Fruit fly (Drosophila melanogaster): ENCODE measurements around the gene AP-1mu.

Gene AP-1mu

DNA sequence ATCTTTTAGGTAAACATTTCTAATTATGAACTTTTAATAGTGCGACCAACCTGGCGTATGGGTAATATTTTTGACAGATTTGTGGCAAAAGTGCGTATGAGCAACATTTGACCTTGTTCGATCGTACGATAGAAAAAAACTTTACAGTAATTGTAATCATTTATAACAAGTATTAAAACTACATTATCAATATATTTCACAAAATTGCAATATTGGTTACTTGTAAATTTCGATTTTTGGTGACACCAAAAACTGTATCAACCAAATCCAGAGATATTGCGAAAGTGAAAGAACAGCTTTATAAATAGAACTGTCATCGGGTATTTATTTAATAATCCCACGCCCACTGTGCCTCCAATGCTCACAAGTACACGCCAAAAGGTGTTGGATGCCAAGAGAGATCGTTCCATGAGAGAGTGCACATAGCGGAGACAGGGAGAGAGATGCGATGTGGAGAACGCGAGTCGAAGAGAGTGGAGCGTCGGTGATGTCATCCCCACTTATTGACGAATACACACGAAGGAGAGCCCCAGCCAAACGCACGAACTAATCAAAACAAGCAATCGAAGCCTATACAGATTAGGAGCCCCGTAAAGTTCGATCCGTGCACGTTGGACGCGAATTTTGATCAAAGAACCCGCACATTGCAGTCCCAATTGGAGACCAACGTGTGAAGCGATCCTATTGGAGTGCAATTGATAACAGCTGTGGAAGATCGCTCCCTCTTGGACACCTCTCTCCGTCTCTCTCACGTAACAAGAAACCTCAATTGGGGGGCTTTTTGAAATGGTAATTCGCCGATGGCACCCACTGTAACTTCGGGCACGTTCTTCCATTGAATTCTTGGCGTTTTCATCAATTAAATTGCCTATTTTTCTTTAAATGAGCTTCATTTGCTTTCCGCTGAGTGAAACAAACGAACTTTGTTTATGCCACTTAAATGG is 25.9 kb downstream of the AP-1mu start:
- TF ChIP-seq br (GFP tag; optimal IDR thresholded peaks at IDR 0.05) (peak; percentile 97), GATAd (GFP tag; optimal IDR thresholded peaks at IDR 0.05) (peak; percentile 54), dsf (GFP tag; optimal IDR thresholded peaks at IDR 0.05; ENCODE audit: borderline replicate concordance) (peak; percentile 74), fru (GFP tag; optimal IDR thresholded peaks at IDR 0.05) (peak; percentile 98), tai (GFP tag; optimal IDR thresholded peaks at IDR 0.05) (peak; percentile 92), brk (GFP tag; optimal IDR thresholded peaks at IDR 0.05) (peak; percentile 74), CrebA (GFP tag; optimal IDR thresholded peaks at IDR 0.05; ENCODE audit: borderline replicate concordance) (peak; percentile 74), dl (GFP tag; optimal IDR thresholded peaks at IDR 0.05; ENCODE audit: insufficient read depth in 1 of 2, partially characterized antibody in 2 of 2) (peak; percentile 89 to 97), Jra (GFP tag; optimal IDR thresholded peaks at IDR 0.05) (peak; percentile 96), HLH106 (tag; optimal IDR thresholded peaks at IDR 0.05) (peak; percentile 96), N (GFP tag; optimal IDR thresholded peaks at IDR 0.05) (no peak), h (GFP tag; optimal IDR thresholded peaks at IDR 0.05) (peak; percentile 95), OdsH (GFP tag; optimal IDR thresholded peaks at IDR 0.05) (peak; percentile 97), rgr (GFP tag; optimal IDR thresholded peaks at IDR 0.05) (peak; percentile 95), ey (GFP tag; optimal IDR thresholded peaks at IDR 0.05) (peak; percentile 96), jim (GFP tag; optimal IDR thresholded peaks at IDR 0.05) (no peak), CG32264 (GFP tag; optimal IDR thresholded peaks at IDR 0.05) (peak; percentile 82), Hr83 (GFP tag; optimal IDR thresholded peaks at IDR 0.05; ENCODE audit: poor library complexity, severe bottlenecking) (peak; percentile 65), Vsx2 (GFP tag; optimal IDR thresholded peaks at IDR 0.05; ENCODE audit: partially characterized antibody) (peak; percentile 87), dmrt93B (GFP tag; optimal IDR thresholded peaks at IDR 0.05) (peak; percentile 97), lola (GFP tag; optimal IDR thresholded peaks at IDR 0.05) (no peak), Hnf4 (GFP tag; optimal IDR thresholded peaks at IDR 0.05) (peak; percentile 85), sv (GFP tag; optimal IDR thresholded peaks at IDR 0.05) (peak; percentile 79), sage (GFP tag; optimal IDR thresholded peaks at IDR 0.05) (peak; percentile 47), CG9705 (GFP tag; optimal IDR thresholded peaks at IDR 0.05) (peak; percentile 94), Dfd (GFP tag; optimal IDR thresholded peaks at IDR 0.05) (no peak), usp (GFP tag; optimal IDR thresholded peaks at IDR 0.05) (peak; percentile 18), Sp1 (GFP tag; optimal IDR thresholded peaks at IDR 0.05) (peak; percentile 98), woc (GFP tag; optimal IDR thresholded peaks at IDR 0.05) (peak; percentile 97), Myc (optimal IDR thresholded peaks at IDR 0.05) (no peak), Mio (GFP tag; optimal IDR thresholded peaks at IDR 0.05) (peak; percentile 64), Abd-B (GFP tag; optimal IDR thresholded peaks at IDR 0.05) (no peak), pan (optimal IDR thresholded peaks at IDR 0.05) (no peak), psq (GFP tag; optimal IDR thresholded peaks at IDR 0.05) (peak; percentile 95), Dif (GFP tag; optimal IDR thresholded peaks at IDR 0.05; ENCODE audit: partially characterized antibody) (peak; percentile 98), Rel (GFP tag; optimal IDR thresholded peaks at IDR 0.05) (peak; percentile 69), Rel (tag; optimal IDR thresholded peaks at IDR 0.05) (peak; percentile 74), foxo (GFP tag; optimal IDR thresholded peaks at IDR 0.05) (peak; percentile 76 to 98), Hr78 (GFP tag; optimal IDR thresholded peaks at IDR 0.05) (no peak)

DNA sequence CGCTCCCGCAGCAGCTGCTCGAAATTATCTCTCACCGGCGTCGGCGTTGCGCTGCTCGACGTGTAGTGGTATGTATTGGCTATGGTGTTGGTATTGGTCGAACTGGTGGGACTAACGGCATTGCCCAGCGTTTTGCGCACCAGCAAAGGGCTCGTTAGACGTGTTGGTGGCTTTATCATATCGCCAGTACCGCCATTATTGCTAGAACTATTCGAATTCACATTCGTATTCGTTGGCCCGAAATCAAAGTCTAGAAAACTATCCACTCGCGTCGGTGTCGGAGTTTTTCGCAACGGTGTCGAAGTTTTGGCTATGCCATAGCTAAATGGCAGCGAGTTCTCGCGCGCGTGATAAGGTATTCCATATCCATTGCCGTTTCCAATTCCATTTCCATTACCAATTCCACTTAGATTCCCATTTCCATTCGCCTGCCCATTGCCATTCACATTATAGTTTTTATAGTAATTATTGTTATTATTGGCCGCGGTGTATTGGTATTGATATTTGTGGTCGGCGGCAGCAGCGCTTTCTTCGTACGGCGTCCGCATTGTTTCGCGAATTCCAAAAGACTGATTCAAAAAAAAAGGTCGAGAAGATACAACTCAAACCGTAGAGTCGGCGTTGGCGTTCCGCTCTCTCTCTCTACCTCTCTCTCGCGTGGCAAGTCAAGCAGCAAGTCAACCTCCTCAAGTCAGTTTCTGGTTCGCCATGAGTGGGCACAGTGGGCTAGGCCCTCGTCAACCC is 26.7 kb downstream of the AP-1mu start, which contains the start of gene by:
TSS of gene by (minus strand) at position 575 of the 744 bp plus-strand sequence.
- TF ChIP-seq Jra (GFP tag; optimal IDR thresholded peaks at IDR 0.05) (no peak), Dif (GFP tag; optimal IDR thresholded peaks at IDR 0.05; ENCODE audit: partially characterized antibody) (peak; percentile 82), Hr83 (GFP tag; optimal IDR thresholded peaks at IDR 0.05; ENCODE audit: poor library complexity, severe bottlenecking) (peak; percentile 15), ey (GFP tag; optimal IDR thresholded peaks at IDR 0.05) (no peak), dl (GFP tag; optimal IDR thresholded peaks at IDR 0.05; ENCODE audit: insufficient read depth in 1 of 2, partially characterized antibody in 2 of 2) (peak; percentile 74 to 83), Vsx2 (GFP tag; optimal IDR thresholded peaks at IDR 0.05; ENCODE audit: partially characterized antibody) (peak; percentile 37), jim (GFP tag; optimal IDR thresholded peaks at IDR 0.05) (peak; percentile 84)
